Fruit fly (Drosophila melanogaster) whole organism: ENCODE results near the gene CG31910.

Experiments used
- CG8478 ChIP-seq: fragments of >200 bp; optimal IDR thresholded peaks from 2 replicates; lab custom pipeline; 2018; ENCODE audit warnings: inconsistent platforms
- Dll ChIP-seq: fragments of >200 bp; optimal IDR thresholded peaks from 2 replicates; lab custom pipeline; 2017
- EcR ChIP-seq, 2 experiments: fragments of >200 bp; optimal IDR thresholded peaks; 2 replicates each; lab custom pipeline; 2017; ENCODE audit warnings: missing biosample characterization in 2 of 2, missing genetic modification characterization in 2 of 2, missing genetic modification reagents in 2 of 2
- pan ChIP-seq: fragments of >200 bp; optimal IDR thresholded peaks from 2 replicates; lab custom pipeline; 2017
- psq ChIP-seq: fragments of >200 bp; optimal IDR thresholded peaks from 2 replicates; lab custom pipeline; 2017
- usp ChIP-seq: fragments of >200 bp; optimal IDR thresholded peaks from 2 replicates; lab custom pipeline; 2017; ENCODE audit warnings: missing biosample characterization, missing genetic modification characterization, mixed read lengths

Gene CG31910

dm6 chr2L:6698387-6698786 is 47.0 kb downstream of the CG31910 start:
- no peak for TF ChIP-seq Dll (lab: Kevin White, UChicago)
- TF ChIP-seq usp (GFP tag; lab: Kevin White, UChicago), result no peak
- no peak for TF ChIP-seq CG8478
- no peak for TF ChIP-seq pan (lab: Kevin White, UChicago)
- no peak for TF ChIP-seq psq
- TF ChIP-seq EcR (GFP tag; optimal IDR thresholded peaks at IDR 0.05; lab: Kevin White, UChicago), result no peak

- TF ChIP-seq psq (no peak), EcR (GFP tag; optimal IDR thresholded peaks at IDR 0.05; lab: Kevin White, UChicago) (no peak), CG8478 (no peak), pan (lab: Kevin White, UChicago) (no peak), usp (GFP tag; lab: Kevin White, UChicago) (no peak), Dll (lab: Kevin White, UChicago) (no peak)
These were observed 49.2 kb downstream of the CG31910 start for dm6 chr2L:6696229-6696628.
